Fruit fly (Drosophila melanogaster): ENCODE measurements around the gene CG32669.

CG32669 gene

dm6 chrX:10846972-10847435, 2.1 kb upstream of the CG32669 start, which contains the start of gene sbr (continued):
- TF ChIP-seq CG18619 (GFP tag; optimal IDR thresholded peaks at IDR 0.05) (no peak), gsb-n (tag; optimal IDR thresholded peaks at IDR 0.05) (no peak), her (GFP tag; optimal IDR thresholded peaks at IDR 0.05) (no peak), CG30020 (tag; optimal IDR thresholded peaks at IDR 0.05) (peak; percentile 51), eyg (GFP tag; optimal IDR thresholded peaks at IDR 0.05) (no peak), Hr78 (GFP tag; optimal IDR thresholded peaks at IDR 0.05) (no peak), NFAT (GFP tag; IDR thresholded peaks at IDR 0.05) (peak; percentile 6; the same call in 1 of the 2 replicates), bcd (GFP tag; optimal IDR thresholded peaks at IDR 0.05) (no peak), chm (GFP tag; IDR thresholded peaks at IDR 0.05) (no peak), CG6683 (GFP tag; optimal IDR thresholded peaks at IDR 0.05) (no peak), otp (GFP tag; IDR thresholded peaks at IDR 0.05) (no peak), CTCF (GFP tag; optimal IDR thresholded peaks at IDR 0.05) (no peak), Rx (GFP tag; IDR thresholded peaks at IDR 0.05) (no peak), odd (GFP tag; optimal IDR thresholded peaks at IDR 0.05) (no peak), CG31388 (GFP tag; optimal IDR thresholded peaks at IDR 0.05) (no peak), CG42726 (GFP tag; IDR thresholded peaks at IDR 0.05; ENCODE audit: partially characterized antibody) (peak; percentile 59; the same call in 1 of the 2 replicates), CG11504 (tag; optimal IDR thresholded peaks at IDR 0.05) (no peak), CG10565 (GFP tag; optimal IDR thresholded peaks at IDR 0.05) (no peak), ham (GFP tag; IDR thresholded peaks at IDR 0.05) (no peak), Hand (GFP tag; optimal IDR thresholded peaks at IDR 0.05) (no peak), Hr51 (GFP tag; optimal IDR thresholded peaks at IDR 0.05) (no peak), caup (GFP tag; optimal IDR thresholded peaks at IDR 0.05; ENCODE audit: severe bottlenecking) (no peak), tx (GFP tag; optimal IDR thresholded peaks at IDR 0.05) (no peak), Stat92E (GFP tag; optimal IDR thresholded peaks at IDR 0.05) (no peak), CG14710 (tag; optimal IDR thresholded peaks at IDR 0.05) (peak; percentile 52), Dll (GFP tag; IDR thresholded peaks at IDR 0.05; ENCODE audit: partially characterized antibody) (peak; percentile 79), Dek (tag; optimal IDR thresholded peaks at IDR 0.05) (no peak), ATbp (GFP tag; optimal IDR thresholded peaks at IDR 0.05) (no peak), insv (GFP tag; optimal IDR thresholded peaks at IDR 0.05) (no peak), CG3163 (GFP tag; optimal IDR thresholded peaks at IDR 0.05) (no peak), dan (GFP tag; IDR thresholded peaks at IDR 0.05) (no peak), kay (GFP tag; optimal IDR thresholded peaks at IDR 0.05) (no peak), CG17361 (GFP tag; IDR thresholded peaks at IDR 0.05) (peak; percentile 27; the same call in 1 of the 3 replicates), dpn (GFP tag; optimal IDR thresholded peaks at IDR 0.05) (no peak), CG12769 (tag; optimal IDR thresholded peaks at IDR 0.05) (no peak), CG12659 (GFP tag; optimal IDR thresholded peaks at IDR 0.05) (peak; percentile 37), CG7987 (GFP tag; optimal IDR thresholded peaks at IDR 0.05) (no peak), CG9609 (GFP tag; optimal IDR thresholded peaks at IDR 0.05) (no peak), CG17912 (GFP tag; optimal IDR thresholded peaks at IDR 0.05) (no peak), zen2 (GFP tag; IDR thresholded peaks at IDR 0.05; ENCODE audit: partially characterized antibody) (peak; percentile 58; the same call in 1 of the 3 replicates), sens-2 (GFP tag; IDR thresholded peaks at IDR 0.05) (no peak), CG9437 (GFP tag; optimal IDR thresholded peaks at IDR 0.05) (no peak), CG3726 (GFP tag; IDR thresholded peaks at IDR 0.05) (no peak), sob (GFP tag; IDR thresholded peaks at IDR 0.05) (no peak), CG14050 (GFP tag; IDR thresholded peaks at IDR 0.05) (no peak), Six4 (GFP tag; optimal IDR thresholded peaks at IDR 0.05) (no peak), TFAM (GFP tag; optimal IDR thresholded peaks at IDR 0.05) (no peak), cato (GFP tag; optimal IDR thresholded peaks at IDR 0.05; ENCODE audit: borderline replicate concordance) (no peak), row (GFP tag; IDR thresholded peaks at IDR 0.05) (peak; percentile 78), ftz-f1 (GFP tag; optimal IDR thresholded peaks at IDR 0.05) (no peak), CG10274 (GFP tag; optimal IDR thresholded peaks at IDR 0.05) (no peak)

Data from whole organism, embryonic.